Worm (Caenorhabditis elegans) whole organism, L3 larva: ENCODE measurements around the gene W03B1.3.
A peak's percentile ranks its signal among the peaks of the same experiment; 100 is the strongest.

Experiments used
- ZK546.5 ChIP-seq: sonication (generic microtip); optimal IDR thresholded peaks from 2 replicates; lab custom pipeline; 2017; ENCODE audit warnings: missing biosample characterization, missing genetic modification characterization
- ama-1 ChIP-seq: fragments of 150-350 bp; optimal IDR thresholded peaks from 2 replicates; lab custom pipeline; 2018
- ceh-16 ChIP-seq: sonication (generic microtip); optimal IDR thresholded peaks from 2 replicates; lab custom pipeline; 2017; ENCODE audit warnings: missing biosample characterization, missing genetic modification characterization
- ceh-28 ChIP-seq: fragments of 150-350 bp; optimal IDR thresholded peaks from 2 replicates; lab custom pipeline; 2014; ENCODE audit warnings: missing biosample characterization, missing genetic modification reagents, missing genetic modification characterization
- ceh-82 ChIP-seq: fragments of 150-350 bp; optimal IDR thresholded peaks from 2 replicates; lab custom pipeline; 2014; ENCODE audit warnings: missing biosample characterization, missing genetic modification characterization
- daf-12 ChIP-seq: fragments of 150-350 bp; optimal IDR thresholded peaks from 2 replicates; lab custom pipeline; 2014; ENCODE audit warnings: missing biosample characterization, missing genetic modification reagents, missing genetic modification characterization
- egl-27 ChIP-seq: sonication (generic microtip); optimal IDR thresholded peaks from 4 replicates; lab custom pipeline; 2017; ENCODE audit warnings: missing biosample characterization, missing genetic modification reagents, missing genetic modification characterization
- egl-5 ChIP-seq: fragments of 150-350 bp; optimal IDR thresholded peaks from 2 replicates; lab custom pipeline; 2017; ENCODE audit warnings: missing biosample characterization, missing genetic modification reagents, missing genetic modification characterization, inconsistent platforms
- elt-1 ChIP-seq: fragments of 150-350 bp; optimal IDR thresholded peaks from 2 replicates; lab custom pipeline; 2014; ENCODE audit warnings: missing biosample characterization, missing genetic modification characterization
- elt-2 ChIP-seq: sonication (generic microtip); optimal IDR thresholded peaks from 2 replicates; lab custom pipeline; 2016; ENCODE audit warnings: missing genetic modification reagents, mild to moderate bottlenecking, missing genetic modification characterization, missing compliant biosample characterization
- elt-3 ChIP-seq, 3 experiments: fragments of 150-350 bp in 1 of 3; sonication (generic microtip) in 2 of 3; optimal IDR thresholded peaks; 2 replicates in 2 of 3; 4 replicates in 1 of 3; lab custom pipeline; 2014 to 2017; ENCODE audit warnings: missing biosample characterization in 3 of 3, missing genetic modification characterization in 3 of 3
- eor-1 ChIP-seq, 2 experiments: fragments of 150-350 bp; optimal IDR thresholded peaks; 2 replicates each; lab custom pipeline; 2014 to 2018; ENCODE audit warnings: missing biosample characterization in 2 of 2, missing genetic modification characterization in 2 of 2
- fkh-10 ChIP-seq: sonication (generic microtip); optimal IDR thresholded peaks from 2 replicates; lab custom pipeline; 2017; ENCODE audit warnings: missing biosample characterization, missing genetic modification reagents, missing genetic modification characterization
- fkh-2 ChIP-seq: fragments of 150-350 bp; optimal IDR thresholded peaks from 2 replicates; lab custom pipeline; 2014; ENCODE audit warnings: missing biosample characterization, missing genetic modification reagents, missing genetic modification characterization
- hmg-11 ChIP-seq: sonication (generic microtip); optimal IDR thresholded peaks from 2 replicates; lab custom pipeline; 2016; ENCODE audit warnings: missing genetic modification characterization, missing compliant biosample characterization
- lin-39 ChIP-seq: fragments of 150-350 bp; optimal IDR thresholded peaks from 2 replicates; lab custom pipeline; 2018; ENCODE audit warnings: missing biosample characterization, missing genetic modification reagents, missing genetic modification characterization
- nhr-11 ChIP-seq: fragments of 150-350 bp; optimal IDR thresholded peaks from 2 replicates; lab custom pipeline; 2014; ENCODE audit warnings: missing biosample characterization, missing genetic modification characterization
- nhr-12 ChIP-seq: fragments of 150-350 bp; optimal IDR thresholded peaks from 2 replicates; lab custom pipeline; 2014; ENCODE audit warnings: missing biosample characterization, missing genetic modification characterization
- nhr-23 ChIP-seq: fragments of 150-350 bp; optimal IDR thresholded peaks from 2 replicates; lab custom pipeline; 2014; ENCODE audit warnings: missing biosample characterization, missing genetic modification reagents, missing genetic modification characterization
- nhr-25 ChIP-seq: sonication (generic microtip); optimal IDR thresholded peaks from 2 replicates; lab custom pipeline; 2017; ENCODE audit warnings: missing biosample characterization, missing genetic modification characterization
- nhr-28 ChIP-seq: fragments of 150-350 bp; optimal IDR thresholded peaks from 2 replicates; lab custom pipeline; 2014; ENCODE audit warnings: missing biosample characterization, missing genetic modification characterization
- nhr-43 ChIP-seq: sonication (generic microtip); optimal IDR thresholded peaks from 2 replicates; lab custom pipeline; 2016; ENCODE audit warnings: mild to moderate bottlenecking, missing genetic modification characterization, missing compliant biosample characterization; ENCODE audit not compliant: poor library complexity, severe bottlenecking
- sea-2 ChIP-seq: fragments of 150-350 bp; sonication (generic microtip); optimal IDR thresholded peaks from 4 replicates; lab custom pipeline; 2014; ENCODE audit warnings: missing biosample characterization, missing genetic modification reagents, missing genetic modification characterization
- ztf-11 ChIP-seq: fragments of 150-350 bp; optimal IDR thresholded peaks from 2 replicates; lab custom pipeline; 2014; ENCODE audit warnings: missing biosample characterization, missing genetic modification characterization
- ztf-4 ChIP-seq: fragments of 150-350 bp; optimal IDR thresholded peaks from 2 replicates; lab custom pipeline; 2014; ENCODE audit warnings: missing biosample characterization, missing genetic modification characterization

The W03B1.3 gene

ce11 chrIV:4326445-4326844, 9.6 kb downstream of the W03B1.3 start, which contains the start of gene trpl-2:
Gene trpl-2 (plus strand): TSS chrIV:4326654.
- TF ChIP-seq ztf-11 (tag; lab: Kevin White, UChicago) (no peak), lin-39 (tag; lab: Kevin White, UChicago) (no peak), elt-2 (tag; lab: Kevin White, UChicago) (peak; percentile 22), ama-1 (lab: Kevin White, UChicago) (no peak), sea-2 (GFP tag; lab: Kevin White, UChicago) (no peak), nhr-28 (tag; lab: Kevin White, UChicago) (no peak), ZK546.5 (tag; lab: Kevin White, UChicago) (no peak), elt-1 (tag; lab: Kevin White, UChicago) (no peak)

ce11 chrIV:4319473-4319872, 16.6 kb downstream of the W03B1.3 start:
- peak; percentile 92 for TF ChIP-seq ceh-28 (tag; lab: Kevin White, UChicago)
- TF ChIP-seq ztf-11 (tag; lab: Kevin White, UChicago), result no peak
- TF ChIP-seq, all 47 proteins: peak for 1

ce11 chrIV:4318056-4318455, 18.0 kb downstream of the W03B1.3 start:
- TF ChIP-seq fkh-10 (GFP tag; lab: Kevin White, UChicago) (no peak), nhr-11 (tag; lab: Kevin White, UChicago) (no peak), elt-3 (tag; optimal IDR thresholded peaks at IDR 0.05; lab: Kevin White, UChicago) (no peak)

ce11 chrIV:4317638-4318037, 18.4 kb downstream of the W03B1.3 start:
- TF ChIP-seq nhr-12, result no peak
- peak; percentile 96 for TF ChIP-seq ceh-28 (tag; lab: Kevin White, UChicago)
- no peak for TF ChIP-seq egl-5 (tag; lab: Kevin White, UChicago)
- TF ChIP-seq, all 47 proteins: peak for 1

ce11 chrIV:4316813-4317408, 19.1 kb downstream of the W03B1.3 start, which contains the start of gene Y24D9B.1:
Gene Y24D9B.1 (plus strand): TSS chrIV:4317358.
- TF ChIP-seq ztf-11 (tag; lab: Kevin White, UChicago) (no peak), hmg-11 (tag; lab: Kevin White, UChicago) (no peak), nhr-25 (tag; lab: Kevin White, UChicago) (no peak), nhr-23 (tag; lab: Kevin White, UChicago) (no peak)
- TF ChIP-seq, all 47 proteins: peak for 0

ce11 chrIV:4307227-4307946, 28.7 kb downstream of the W03B1.3 start, which contains the start of gene set-9:
Gene set-9 (plus strand): TSS chrIV:4307896.
- TF ChIP-seq elt-1 (tag; lab: Kevin White, UChicago) (no peak), eor-1 (tag; optimal IDR thresholded peaks at IDR 0.05; lab: Kevin White, UChicago) (no peak), fkh-10 (GFP tag; lab: Kevin White, UChicago) (no peak), ceh-82 (tag; lab: Kevin White, UChicago) (no peak), nhr-43 (no peak), egl-27 (no peak), ztf-11 (tag; lab: Kevin White, UChicago) (no peak), hmg-11 (tag; lab: Kevin White, UChicago) (no peak), ceh-16 (tag; lab: Kevin White, UChicago) (no peak), fkh-2 (no peak), ZK546.5 (tag; lab: Kevin White, UChicago) (no peak)
- TF ChIP-seq, all 47 proteins: peak for 0

- TF ChIP-seq ztf-4, result no peak
These were observed 29.7 kb downstream of the W03B1.3 start for ce11 chrIV:4306317-4306716.

- TF ChIP-seq daf-12 (tag; lab: Kevin White, UChicago) (no peak), ZK546.5 (tag; lab: Kevin White, UChicago) (no peak), ceh-28 (tag; lab: Kevin White, UChicago) (no peak), ama-1 (lab: Kevin White, UChicago) (no peak), egl-5 (tag; lab: Kevin White, UChicago) (no peak), lin-39 (tag; lab: Kevin White, UChicago) (no peak)
These were observed 34.8 kb downstream of the W03B1.3 start, which contains the start of gene lgc-22 for ce11 chrIV:4301202-4301601. Gene lgc-22 (plus strand): TSS chrIV:4301306.
